Fruit fly (Drosophila melanogaster): ENCODE measurements around the gene inaF-C.

Gene inaF-C

DNA sequence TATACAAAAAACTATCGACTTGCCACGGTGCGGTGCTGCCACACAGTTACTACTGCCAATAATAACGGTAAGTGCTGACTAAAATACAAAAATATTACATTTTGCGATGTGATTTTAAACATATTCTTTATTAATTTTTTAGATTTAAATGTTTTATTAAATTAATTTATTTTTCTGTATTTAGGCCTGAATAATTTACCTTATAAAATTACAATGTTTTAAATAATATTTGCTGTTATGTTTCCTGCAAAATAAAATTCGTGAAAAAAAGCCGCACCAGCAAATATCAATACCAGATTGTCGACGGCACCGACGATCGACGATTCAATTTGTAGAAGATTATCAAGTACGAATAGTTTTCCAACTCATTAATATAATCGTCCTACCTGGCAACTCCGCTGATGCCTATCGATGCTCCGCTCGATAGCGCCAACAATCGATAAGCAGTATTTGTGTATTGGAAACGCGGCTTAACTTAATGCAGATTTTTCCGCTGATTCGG lies 53.0 kb downstream of the inaF-C start, which contains the start of the genes Vlet and bif (continued):
- TF ChIP-seq Hand (GFP tag; optimal IDR thresholded peaks at IDR 0.05) (no peak), inv (GFP tag; IDR thresholded peaks at IDR 0.05; ENCODE audit: partially characterized antibody) (peak; percentile 54; the same call in 1 of the 2 replicates), wor (GFP tag; IDR thresholded peaks at IDR 0.05) (no peak), kah (GFP tag; optimal IDR thresholded peaks at IDR 0.05) (no peak), CG31388 (GFP tag; optimal IDR thresholded peaks at IDR 0.05) (peak; percentile 16), Lpt (GFP tag; optimal IDR thresholded peaks at IDR 0.05) (no peak), Neu2 (GFP tag; optimal IDR thresholded peaks at IDR 0.05; ENCODE audit: borderline replicate concordance) (no peak), vvl (GFP tag; IDR thresholded peaks at IDR 0.05) (0 out of 2 replicates have a peak, but pooled peaks have one; percentile 52), Blimp-1 (GFP tag; optimal IDR thresholded peaks at IDR 0.05) (no peak), CG7839 (tag; optimal IDR thresholded peaks at IDR 0.05) (peak; percentile 72), CG15011 (GFP tag; optimal IDR thresholded peaks at IDR 0.05) (peak; percentile 23), YL-1 (GFP tag; optimal IDR thresholded peaks at IDR 0.05) (no peak), Elba2 (GFP tag; optimal IDR thresholded peaks at IDR 0.05) (no peak), CG3065 (GFP tag; optimal IDR thresholded peaks at IDR 0.05) (no peak), Bgb (GFP tag; IDR thresholded peaks at IDR 0.05; ENCODE audit: partially characterized antibody) (peak; percentile 61), Sry-β (GFP tag; optimal IDR thresholded peaks at IDR 0.05) (peak; percentile 14), CG17568 (GFP tag; optimal IDR thresholded peaks at IDR 0.05) (no peak), al (GFP tag; IDR thresholded peaks at IDR 0.05) (peak; percentile 45), usp (GFP tag; optimal IDR thresholded peaks at IDR 0.05) (no peak), ATbp (GFP tag; optimal IDR thresholded peaks at IDR 0.05) (peak; percentile 41), CG7963 (GFP tag; IDR thresholded peaks at IDR 0.05; ENCODE audit: partially characterized antibody) (peak; percentile 33; the same call in 1 of the 3 replicates), amos (GFP tag; IDR thresholded peaks at IDR 0.05; ENCODE audit: partially characterized antibody) (peak; percentile 69), rib (GFP tag; IDR thresholded peaks at IDR 0.05) (no peak), gcm2 (GFP tag; optimal IDR thresholded peaks at IDR 0.05) (no peak), CG34376 (GFP tag; optimal IDR thresholded peaks at IDR 0.05) (peak; percentile 34), CG7928 (GFP tag; optimal IDR thresholded peaks at IDR 0.05) (peak; percentile 48), ewg (GFP tag; optimal IDR thresholded peaks at IDR 0.05) (peak; percentile 50), eyg (GFP tag; optimal IDR thresholded peaks at IDR 0.05) (no peak), CG2120 (GFP tag; optimal IDR thresholded peaks at IDR 0.05) (peak; percentile 67), Hey (tag; optimal IDR thresholded peaks at IDR 0.05) (no peak), vfl (GFP tag; optimal IDR thresholded peaks at IDR 0.05) (peak; percentile 50), BEAF-32 (GFP tag; optimal IDR thresholded peaks at IDR 0.05) (peak; percentile 73), NfI (GFP tag; optimal IDR thresholded peaks at IDR 0.05) (peak; percentile 75), CG8944 (GFP tag; optimal IDR thresholded peaks at IDR 0.05) (peak; percentile 52), Sox102F (GFP tag; optimal IDR thresholded peaks at IDR 0.05) (no peak), salm (tag; optimal IDR thresholded peaks at IDR 0.05) (no peak), Oaz (GFP tag; IDR thresholded peaks at IDR 0.05) (no peak), CG10654 (GFP tag; optimal IDR thresholded peaks at IDR 0.05) (peak; percentile 32), repo (GFP tag; optimal IDR thresholded peaks at IDR 0.05) (no peak), CG17912 (GFP tag; optimal IDR thresholded peaks at IDR 0.05) (no peak), tap (tag; optimal IDR thresholded peaks at IDR 0.05) (peak; percentile 38), CG3281 (GFP tag; optimal IDR thresholded peaks at IDR 0.05) (peak; percentile 68), Ptx1 (GFP tag; IDR thresholded peaks at IDR 0.05) (peak; percentile 52), CG16863 (GFP tag; optimal IDR thresholded peaks at IDR 0.05) (no peak), CG3726 (GFP tag; IDR thresholded peaks at IDR 0.05) (no peak), CG4730 (GFP tag; IDR thresholded peaks at IDR 0.05) (no peak), CG33557 (GFP tag; optimal IDR thresholded peaks at IDR 0.05) (peak; percentile 26), dpn (GFP tag; optimal IDR thresholded peaks at IDR 0.05) (peak; percentile 37 to 60), sim (GFP tag; IDR thresholded peaks at IDR 0.05) (no peak), CG18619 (GFP tag; optimal IDR thresholded peaks at IDR 0.05) (peak; percentile 69)
